Fruit fly (Drosophila melanogaster) whole organism: ENCODE results near the gene CG33303.

ENCODE experiments used
- CG8478 ChIP-seq: fragments of >200 bp; optimal IDR thresholded peaks from 2 replicates; lab custom pipeline; 2018; ENCODE audit warnings: inconsistent platforms
- psq ChIP-seq: fragments of >200 bp; optimal IDR thresholded peaks from 2 replicates; lab custom pipeline; 2017

DNA sequence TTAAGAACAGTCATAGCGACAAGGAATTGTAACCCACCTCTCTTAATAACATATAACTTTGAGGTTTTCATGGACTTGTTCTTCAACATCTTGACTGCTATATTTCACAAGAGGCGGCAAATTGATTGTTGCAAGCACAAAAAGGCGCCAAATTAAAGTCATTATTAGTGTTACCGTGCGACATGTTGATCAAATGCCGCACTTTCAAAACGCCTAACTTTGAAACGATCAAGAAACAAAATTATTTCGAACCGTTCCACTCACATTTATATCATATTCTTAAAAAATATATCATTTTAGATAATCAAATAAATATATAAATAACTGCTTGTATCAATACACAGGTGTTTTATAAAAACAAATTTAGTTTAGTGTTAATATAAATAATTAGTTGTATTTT, 47.8 kb downstream of the CG33303 start, which contains the start of gene RnrL:
- TF ChIP-seq psq (lab: Kevin White, UChicago) = no peak
- TF ChIP-seq CG8478 (lab: Kevin White, UChicago) = no peak
